Worm (Caenorhabditis elegans) whole organism, L2 larva: ENCODE data around the gene rgs-9.

ENCODE experiments used
- C34F6.9 ChIP-seq: fragments of 150-350 bp; optimal IDR thresholded peaks from 2 replicates; lab custom pipeline; 2014; ENCODE audit warnings: missing biosample characterization, missing genetic modification characterization
- F13H6.1 ChIP-seq: sonication (generic microtip); optimal IDR thresholded peaks from 2 replicates; lab custom pipeline; 2016; ENCODE audit warnings: missing genetic modification characterization, missing compliant biosample characterization
- R02D3.7 ChIP-seq: fragments of 150-350 bp; optimal IDR thresholded peaks from 2 replicates; lab custom pipeline; 2014; ENCODE audit warnings: missing biosample characterization, missing genetic modification characterization
- Y55F3AM.14 ChIP-seq: fragments of 200-800 bp; sonication (Bioruptor generic); optimal IDR thresholded peaks from 2 replicates; lab custom pipeline; 2018; ENCODE audit warnings: mild to moderate bottlenecking, missing genetic modification characterization, missing compliant biosample characterization
- ZK546.5 ChIP-seq: sonication (generic microtip); optimal IDR thresholded peaks from 2 replicates; lab custom pipeline; 2017; ENCODE audit warnings: missing biosample characterization, missing genetic modification characterization
- alr-1 ChIP-seq: fragments of 150-350 bp; optimal IDR thresholded peaks from 2 replicates; lab custom pipeline; 2014; ENCODE audit warnings: missing biosample characterization, missing genetic modification characterization
- aly-2 ChIP-seq: fragments of 150-350 bp; optimal IDR thresholded peaks from 2 replicates; lab custom pipeline; 2014; ENCODE audit warnings: missing biosample characterization, missing genetic modification characterization
- ama-1 ChIP-seq: fragments of 150-350 bp; optimal IDR thresholded peaks from 2 replicates; lab custom pipeline; 2018; ENCODE audit warnings: inconsistent platforms
- blmp-1 ChIP-seq: sonication (generic microtip); optimal IDR thresholded peaks from 2 replicates; lab custom pipeline; 2017; ENCODE audit warnings: missing genetic modification characterization, mild to moderate bottlenecking, missing compliant biosample characterization, antibody characterized with exemption, moderate library complexity; ENCODE audit not compliant: insufficient read depth
- ceh-16 ChIP-seq: fragments of 150-350 bp; optimal IDR thresholded peaks from 2 replicates; lab custom pipeline; 2014; ENCODE audit warnings: missing biosample characterization, missing genetic modification characterization
- ceh-82 ChIP-seq: fragments of 150-350 bp; optimal IDR thresholded peaks from 2 replicates; lab custom pipeline; 2014; ENCODE audit warnings: missing biosample characterization, missing genetic modification characterization
- crh-2 ChIP-seq: sonication (generic microtip); optimal IDR thresholded peaks from 2 replicates; lab custom pipeline; 2017; ENCODE audit warnings: missing biosample characterization, missing genetic modification characterization
- dmd-4 ChIP-seq: sonication (generic microtip); optimal IDR thresholded peaks from 2 replicates; lab custom pipeline; 2017; ENCODE audit warnings: missing biosample characterization, missing genetic modification characterization
- egl-27 ChIP-seq: sonication (generic microtip); optimal IDR thresholded peaks from 3 replicates; lab custom pipeline; 2017; ENCODE audit warnings: missing biosample characterization, missing genetic modification reagents, missing genetic modification characterization
- elt-1 ChIP-seq: fragments of 150-350 bp; optimal IDR thresholded peaks from 2 replicates; lab custom pipeline; 2014; ENCODE audit warnings: missing biosample characterization, missing genetic modification characterization
- elt-3 ChIP-seq: sonication (generic microtip); optimal IDR thresholded peaks from 2 replicates; lab custom pipeline; 2017; ENCODE audit warnings: missing biosample characterization, missing genetic modification characterization
- fos-1 ChIP-seq: fragments of 150-350 bp; optimal IDR thresholded peaks from 2 replicates; lab custom pipeline; 2014; ENCODE audit warnings: missing biosample characterization, missing genetic modification characterization
- gmeb-1 ChIP-seq: fragments of 150-350 bp; optimal IDR thresholded peaks from 2 replicates; lab custom pipeline; 2014; ENCODE audit warnings: missing biosample characterization, missing genetic modification characterization
- lin-11 ChIP-seq: fragments of 150-350 bp; sonication (generic microtip); optimal IDR thresholded peaks from 2 replicates; lab custom pipeline; 2014; ENCODE audit warnings: missing biosample characterization, missing genetic modification characterization, inconsistent platforms, mixed read lengths
- lin-13 ChIP-seq: fragments of 150-350 bp; optimal IDR thresholded peaks from 2 replicates; lab custom pipeline; 2014; ENCODE audit warnings: missing biosample characterization, missing genetic modification reagents, missing genetic modification characterization
- lin-39 ChIP-seq: fragments of 150-350 bp; optimal IDR thresholded peaks from 2 replicates; lab custom pipeline; 2014; ENCODE audit warnings: missing biosample characterization, missing genetic modification reagents, missing genetic modification characterization
- lsy-2 ChIP-seq, 2 experiments: fragments of 150-350 bp in 1 of 2; sonication (generic microtip) in 1 of 2; optimal IDR thresholded peaks; 2 replicates each; lab custom pipeline; 2014 to 2017; ENCODE audit warnings: missing biosample characterization in 2 of 2, missing genetic modification characterization in 2 of 2
- mab-5 ChIP-seq: fragments of 150-350 bp; optimal IDR thresholded peaks from 2 replicates; lab custom pipeline; 2014; ENCODE audit warnings: missing biosample characterization, missing genetic modification characterization
- mbf-1 ChIP-seq: sonication (generic microtip); optimal IDR thresholded peaks from 2 replicates; lab custom pipeline; 2017; ENCODE audit warnings: missing biosample characterization, missing genetic modification characterization
- mdl-1 ChIP-seq, 2 experiments: fragments of 150-350 bp in 1 of 2; sonication (generic microtip) in 1 of 2; optimal IDR thresholded peaks; 2 replicates each; lab custom pipeline; 2017; ENCODE audit warnings: missing biosample characterization in 2 of 2, missing genetic modification characterization in 2 of 2
- nhr-10 ChIP-seq: sonication (generic microtip); optimal IDR thresholded peaks from 2 replicates; lab custom pipeline; 2017; ENCODE audit warnings: missing biosample characterization, missing genetic modification characterization
- nhr-11 ChIP-seq: fragments of 150-350 bp; optimal IDR thresholded peaks from 2 replicates; lab custom pipeline; 2014; ENCODE audit warnings: missing biosample characterization, missing genetic modification characterization
- nhr-12 ChIP-seq: fragments of 150-350 bp; optimal IDR thresholded peaks from 2 replicates; lab custom pipeline; 2014; ENCODE audit warnings: missing biosample characterization, missing genetic modification characterization
- nhr-129 ChIP-seq: fragments of 150-350 bp; optimal IDR thresholded peaks from 2 replicates; lab custom pipeline; 2014; ENCODE audit warnings: missing biosample characterization, missing genetic modification characterization
- nhr-21 ChIP-seq: fragments of 150-350 bp; optimal IDR thresholded peaks from 2 replicates; lab custom pipeline; 2014; ENCODE audit warnings: missing biosample characterization, missing genetic modification characterization
- nhr-23 ChIP-seq: fragments of 150-350 bp; optimal IDR thresholded peaks from 2 replicates; lab custom pipeline; 2014; ENCODE audit warnings: missing biosample characterization, missing genetic modification reagents, missing genetic modification characterization
- nhr-237 ChIP-seq: fragments of 150-350 bp; optimal IDR thresholded peaks from 2 replicates; lab custom pipeline; 2014; ENCODE audit warnings: missing biosample characterization, missing genetic modification characterization
- nhr-25 ChIP-seq: fragments of 150-350 bp; sonication (generic microtip); optimal IDR thresholded peaks from 3 replicates; lab custom pipeline; 2014; ENCODE audit warnings: missing biosample characterization, missing genetic modification characterization
- nhr-6 ChIP-seq: fragments of 150-350 bp; optimal IDR thresholded peaks from 2 replicates; lab custom pipeline; 2014; ENCODE audit warnings: missing biosample characterization, missing genetic modification characterization
- nhr-77 ChIP-seq: fragments of 150-350 bp; optimal IDR thresholded peaks from 2 replicates; lab custom pipeline; 2014; ENCODE audit warnings: missing biosample characterization, missing genetic modification characterization
- peb-1 ChIP-seq: fragments of 150-350 bp; optimal IDR thresholded peaks from 2 replicates; lab custom pipeline; 2014; ENCODE audit warnings: missing biosample characterization, missing genetic modification characterization
- sem-4 ChIP-seq: fragments of 150-350 bp; optimal IDR thresholded peaks from 2 replicates; lab custom pipeline; 2014; ENCODE audit warnings: missing biosample characterization, missing genetic modification reagents, missing genetic modification characterization
- skn-1 ChIP-seq: sonication (generic microtip); optimal IDR thresholded peaks from 2 replicates; lab custom pipeline; 2017; ENCODE audit warnings: missing biosample characterization, missing genetic modification characterization
- sma-3 ChIP-seq: sonication (generic microtip); optimal IDR thresholded peaks from 2 replicates; lab custom pipeline; 2016; ENCODE audit warnings: missing genetic modification reagents, missing genetic modification characterization, missing compliant biosample characterization
- sma-9 ChIP-seq, 2 experiments: fragments of 150-350 bp in 1 of 2; sonication (generic microtip) in 1 of 2; optimal IDR thresholded peaks; 2 replicates each; lab custom pipeline; 2014 to 2016; ENCODE audit warnings: missing genetic modification characterization in 2 of 2, mild to moderate bottlenecking in 1 of 2, missing biosample characterization in 1 of 2, missing compliant biosample characterization in 1 of 2, missing genetic modification reagents in 1 of 2, moderate library complexity in 1 of 2
- snpc-4 ChIP-seq: fragments of 150-350 bp; optimal IDR thresholded peaks from 2 replicates; lab custom pipeline; 2014; ENCODE audit warnings: missing biosample characterization, missing genetic modification characterization
- unc-39 ChIP-seq: fragments of 150-350 bp; optimal IDR thresholded peaks from 2 replicates; lab custom pipeline; 2014; ENCODE audit warnings: missing biosample characterization, missing genetic modification characterization
- unc-55 ChIP-seq: fragments of 150-350 bp; sonication (generic microtip); optimal IDR thresholded peaks from 3 replicates; lab custom pipeline; 2014; ENCODE audit warnings: missing biosample characterization, missing genetic modification reagents, missing genetic modification characterization
- zag-1 ChIP-seq: fragments of 150-350 bp; optimal IDR thresholded peaks from 2 replicates; lab custom pipeline; 2014; ENCODE audit warnings: missing biosample characterization, missing genetic modification characterization
- ztf-1 ChIP-seq: fragments of 200-800 bp; sonication (Bioruptor generic); conservative IDR thresholded peaks from 2 replicates; pipeline ENCODE4 v1.3.6; 2022; ENCODE audit warnings: missing genetic modification characterization, missing compliant biosample characterization
- ztf-11 ChIP-seq: sonication (generic microtip); optimal IDR thresholded peaks from 2 replicates; lab custom pipeline; 2017; ENCODE audit warnings: missing biosample characterization, missing genetic modification characterization
- ztf-4 ChIP-seq: fragments of 150-350 bp; optimal IDR thresholded peaks from 2 replicates; lab custom pipeline; 2014; ENCODE audit warnings: missing biosample characterization, missing genetic modification characterization

The rgs-9 gene

ce11 chrX:1915022-1915421, at the start of gene rgs-9:
Gene rgs-9 (plus strand): TSS chrX:1915258.
- no peak for TF ChIP-seq blmp-1
- TF ChIP-seq lsy-2 (tag; optimal IDR thresholded peaks at IDR 0.05; lab: Kevin White, UChicago) = no peak
- TF ChIP-seq nhr-129 = no peak
- no peak for TF ChIP-seq alr-1 (tag; lab: Kevin White, UChicago)
- TF ChIP-seq gmeb-1 (tag; lab: Kevin White, UChicago) = no peak
- TF ChIP-seq C34F6.9 (tag; lab: Kevin White, UChicago) = no peak
- TF ChIP-seq nhr-77 = no peak

DNA sequence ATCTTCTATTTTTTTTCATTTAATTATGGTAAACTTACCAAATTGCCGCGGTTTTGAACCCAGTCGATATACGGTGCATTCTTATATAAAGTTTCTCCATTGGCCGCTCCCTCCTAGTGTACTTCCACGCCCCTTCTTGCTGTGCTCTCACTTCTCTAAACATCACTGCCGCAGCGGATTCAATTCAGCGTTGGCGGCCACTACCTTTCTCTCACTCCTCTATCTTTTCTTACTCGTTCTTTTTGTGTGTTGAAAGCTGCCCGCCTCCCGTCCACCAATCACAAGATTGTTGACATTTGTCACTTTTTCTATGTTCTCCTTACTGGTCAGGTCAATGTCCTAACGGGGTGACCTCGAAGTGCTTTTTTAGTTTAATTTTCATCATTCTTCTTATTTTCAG, 44.1 kb upstream of the rgs-9 start:
- peak; percentile 55 to 74 for TF ChIP-seq lsy-2 (tag; optimal IDR thresholded peaks at IDR 0.05; lab: Kevin White, UChicago)
- no peak for TF ChIP-seq fos-1 (tag; lab: Kevin White, UChicago)
- no peak for TF ChIP-seq nhr-237 (tag; lab: Kevin White, UChicago)
- TF ChIP-seq unc-55 (GFP tag; lab: Kevin White, UChicago) = peak; percentile 22
- peak; percentile 19 for TF ChIP-seq nhr-129
- TF ChIP-seq, all 48 proteins: peak for 3

- TF ChIP-seq nhr-77 = no peak
- no peak for TF ChIP-seq zag-1 (tag; lab: Kevin White, UChicago)
- peak; percentile 71 for TF ChIP-seq unc-55 (GFP tag; lab: Kevin White, UChicago)
- TF ChIP-seq nhr-6 (tag; lab: Kevin White, UChicago) = no peak
- TF ChIP-seq sma-9 (GFP tag; optimal IDR thresholded peaks at IDR 0.05; lab: Kevin White, UChicago) = peak; percentile 76
- TF ChIP-seq sma-9 (tag; optimal IDR thresholded peaks at IDR 0.05; lab: Kevin White, UChicago) = no peak
- TF ChIP-seq unc-39 (tag; lab: Kevin White, UChicago) = no peak
- TF ChIP-seq sma-3 (GFP tag; lab: Kevin White, UChicago) = peak; percentile 43
- TF ChIP-seq Y55F3AM.14 = peak; percentile 14
- TF ChIP-seq R02D3.7 (tag; lab: Kevin White, UChicago) = no peak
- no peak for TF ChIP-seq ama-1 (lab: Kevin White, UChicago)
- TF ChIP-seq peb-1 (tag; lab: Kevin White, UChicago) = no peak
- no peak for TF ChIP-seq dmd-4 (tag; lab: Kevin White, UChicago)
- no peak for TF ChIP-seq nhr-10 (tag; lab: Kevin White, UChicago)
- peak; percentile 33 for TF ChIP-seq nhr-21 (tag; lab: Kevin White, UChicago)
- no peak for TF ChIP-seq elt-1 (tag; lab: Kevin White, UChicago)
- peak; percentile 49 for TF ChIP-seq F13H6.1 (tag; lab: Kevin White, UChicago)
- no peak for TF ChIP-seq nhr-237 (tag; lab: Kevin White, UChicago)
- no peak for TF ChIP-seq sem-4 (tag; lab: Kevin White, UChicago)
- peak; percentile 49 for TF ChIP-seq lin-11 (tag; lab: Kevin White, UChicago)
- peak; percentile 74 for TF ChIP-seq nhr-129
- TF ChIP-seq crh-2 = peak; percentile 36
- TF ChIP-seq C34F6.9 (tag; lab: Kevin White, UChicago) = peak; percentile 38
- TF ChIP-seq snpc-4 (tag; lab: Kevin White, UChicago) = peak; percentile 32
- TF ChIP-seq nhr-11 = no peak
- peak; percentile 58 for TF ChIP-seq gmeb-1 (tag; lab: Kevin White, UChicago)
- no peak for TF ChIP-seq mbf-1 (tag; lab: Kevin White, UChicago)
- peak; percentile 5 for TF ChIP-seq ceh-82 (tag; lab: Kevin White, UChicago)
- TF ChIP-seq alr-1 (tag; lab: Kevin White, UChicago) = no peak
- peak in 1 of 2 experiments; percentile 21 for TF ChIP-seq mdl-1 (tag; optimal IDR thresholded peaks at IDR 0.05; lab: Kevin White, UChicago)
- no peak for TF ChIP-seq ztf-4
- TF ChIP-seq ceh-16 = peak; percentile 49
- no peak for TF ChIP-seq nhr-12 (tag; lab: Kevin White, UChicago)
- peak; percentile 56 for TF ChIP-seq lin-13 (GFP tag; lab: Kevin White, UChicago)
- TF ChIP-seq lsy-2 (tag; optimal IDR thresholded peaks at IDR 0.05; lab: Kevin White, UChicago) = peak; percentile 50 to 79
- TF ChIP-seq nhr-23 = no peak
- TF ChIP-seq elt-3 (tag; lab: Kevin White, UChicago) = no peak
- no peak for TF ChIP-seq lin-39 (tag; lab: Kevin White, UChicago)
- no peak for TF ChIP-seq nhr-25 (tag; lab: Kevin White, UChicago)
- TF ChIP-seq mab-5 = no peak
- peak; percentile 42 for TF ChIP-seq fos-1 (tag; lab: Kevin White, UChicago)
- no peak for TF ChIP-seq ZK546.5 (tag; lab: Kevin White, UChicago)
- TF ChIP-seq skn-1 (tag; lab: Kevin White, UChicago) = no peak
- TF ChIP-seq ztf-1 (GFP tag; lab: Robert Waterston, UW) = no peak
- no peak for TF ChIP-seq ztf-11 (tag; lab: Kevin White, UChicago)
- peak; percentile 6 for TF ChIP-seq egl-27 (tag; lab: Kevin White, UChicago)
- no peak for TF ChIP-seq aly-2 (tag; lab: Kevin White, UChicago)
- no peak for TF ChIP-seq blmp-1
Measured at ce11 chrX:1880665-1881064, 34.4 kb upstream of the rgs-9 start.
